Worm (Caenorhabditis elegans) whole organism, L4 larva: ENCODE results near the gene cab-1.

ENCODE experiments used
- F26F4.8 ChIP-seq: fragments of 200-800 bp; sonication (Bioruptor generic); conservative IDR thresholded peaks from 2 replicates; pipeline ENCODE4 v1.3.6; 2022; ENCODE audit warnings: missing genetic modification characterization, missing compliant biosample characterization
- T26A8.4 ChIP-seq: fragments of 200-800 bp; sonication (Bioruptor generic); IDR thresholded peaks from 2 replicates; pipeline ENCODE4 v1.3.6; 2022; ENCODE audit warnings: missing genetic modification characterization, missing compliant biosample characterization
- Y48G9A.11 ChIP-seq: fragments of 200-800 bp; sonication (Bioruptor generic); IDR thresholded peaks from 2 replicates; pipeline ENCODE4 v1.3.6; 2022; ENCODE audit warnings: missing genetic modification reagents, missing genetic modification characterization, missing compliant biosample characterization
- ZK337.2 ChIP-seq: fragments of 200-800 bp; sonication (Bioruptor generic); IDR thresholded peaks from 2 replicates; pipeline ENCODE4 v1.3.6; 2022; ENCODE audit warnings: missing genetic modification reagents, missing genetic modification characterization, missing compliant biosample characterization
- ZK546.5 ChIP-seq, 2 experiments: sonication (generic microtip); optimal IDR thresholded peaks; 2 replicates each; lab custom pipeline; 2017; ENCODE audit warnings: missing biosample characterization in 2 of 2, missing genetic modification characterization in 2 of 2
- aly-2 ChIP-seq: sonication (generic microtip); optimal IDR thresholded peaks from 2 replicates; lab custom pipeline; 2018; ENCODE audit warnings: missing biosample characterization, missing genetic modification characterization
- attf-4 ChIP-seq: sonication (generic microtip); optimal IDR thresholded peaks from 3 replicates; lab custom pipeline; 2017; ENCODE audit warnings: missing biosample characterization, missing genetic modification characterization
- ceh-20 ChIP-seq: fragments of 200-800 bp; sonication (Bioruptor generic); IDR thresholded peaks from 2 replicates; pipeline ENCODE4 v1.3.6; 2022; ENCODE audit warnings: missing genetic modification reagents, missing genetic modification characterization, missing compliant biosample characterization
- ceh-82 ChIP-seq: sonication (generic microtip); optimal IDR thresholded peaks from 2 replicates; lab custom pipeline; 2017; ENCODE audit warnings: missing biosample characterization, missing genetic modification characterization
- ces-1 ChIP-seq: fragments of 150-350 bp; sonication (generic microtip); optimal IDR thresholded peaks from 4 replicates; lab custom pipeline; 2014; ENCODE audit warnings: missing biosample characterization, missing genetic modification reagents, missing genetic modification characterization
- cey-2 ChIP-seq: sonication (generic microtip); optimal IDR thresholded peaks from 3 replicates; lab custom pipeline; 2017; ENCODE audit warnings: missing genetic modification characterization, mild to moderate bottlenecking, missing compliant biosample characterization, antibody characterized with exemption, borderline replicate concordance; ENCODE audit not compliant: insufficient read depth
- daf-16 ChIP-seq, 3 experiments: sonication (generic microtip); optimal IDR thresholded peaks; 2 replicates each; lab custom pipeline; 2016 to 2017; ENCODE audit warnings: missing genetic modification characterization in 3 of 3, missing genetic modification reagents in 3 of 3, mild to moderate bottlenecking in 2 of 3, missing compliant biosample characterization in 2 of 3, missing biosample characterization in 1 of 3, moderate library complexity in 1 of 3
- dmd-8 ChIP-seq: fragments of 200-800 bp; sonication (Bioruptor generic); IDR thresholded peaks from 2 replicates; pipeline ENCODE4 v1.3.6; 2022; ENCODE audit warnings: missing genetic modification characterization, missing compliant biosample characterization
- dve-1 ChIP-seq: sonication (generic microtip); optimal IDR thresholded peaks from 2 replicates; lab custom pipeline; 2017; ENCODE audit warnings: antibody characterized with exemption, mild to moderate bottlenecking, missing genetic modification characterization, missing compliant biosample characterization; ENCODE audit not compliant: insufficient read depth
- egl-43 ChIP-seq: fragments of 200-800 bp; sonication (Bioruptor generic); IDR thresholded peaks from 2 replicates; pipeline ENCODE4 v1.3.6; 2022; ENCODE audit warnings: missing genetic modification reagents, missing genetic modification characterization, missing compliant biosample characterization
- hlh-11 ChIP-seq: fragments of 200-800 bp; sonication (Bioruptor generic); optimal IDR thresholded peaks from 2 replicates; lab custom pipeline; 2018; ENCODE audit warnings: mild to moderate bottlenecking, missing genetic modification characterization, missing compliant biosample characterization
- jun-1 ChIP-seq: fragments of 150-350 bp; optimal IDR thresholded peaks from 2 replicates; lab custom pipeline; 2014; ENCODE audit warnings: missing biosample characterization, missing genetic modification reagents, missing genetic modification characterization
- lim-7 ChIP-seq: fragments of 200-800 bp; sonication (Bioruptor generic); IDR thresholded peaks from 2 replicates; pipeline ENCODE4 v1.3.6; 2022; ENCODE audit warnings: missing genetic modification characterization, missing compliant biosample characterization
- lin-1 ChIP-seq: fragments of 200-800 bp; sonication (Bioruptor generic); IDR thresholded peaks from 2 replicates; pipeline ENCODE4 v1.3.6; 2022; ENCODE audit warnings: missing genetic modification reagents, missing genetic modification characterization, missing compliant biosample characterization
- lin-15B ChIP-seq: fragments of 150-350 bp; sonication (generic microtip); optimal IDR thresholded peaks from 3 replicates; lab custom pipeline; 2014; ENCODE audit warnings: missing biosample characterization, missing genetic modification characterization
- lir-3 ChIP-seq: sonication (generic microtip); optimal IDR thresholded peaks from 2 replicates; lab custom pipeline; 2016; ENCODE audit warnings: mild to moderate bottlenecking, missing genetic modification characterization, missing compliant biosample characterization
- lsy-2 ChIP-seq, 2 experiments: fragments of 150-350 bp in 1 of 2; sonication (generic microtip) in 1 of 2; optimal IDR thresholded peaks; 2 replicates each; lab custom pipeline; 2014 to 2017; ENCODE audit warnings: missing biosample characterization in 2 of 2, missing genetic modification characterization in 2 of 2
- madf-5 ChIP-seq, 2 experiments: fragments of 200-800 bp; sonication (Bioruptor generic); IDR thresholded peaks; 2 replicates each; pipeline ENCODE4 v1.3.6; 2022; ENCODE audit warnings: missing compliant biosample characterization in 2 of 2, missing genetic modification characterization in 2 of 2
- mdl-1 ChIP-seq, 2 experiments: fragments of 150-350 bp in 1 of 2; sonication (generic microtip) in 1 of 2; optimal IDR thresholded peaks; 2 replicates each; lab custom pipeline; 2014 to 2017; ENCODE audit warnings: missing biosample characterization in 2 of 2, missing genetic modification characterization in 2 of 2
- mdt-29 ChIP-seq: fragments of 200-800 bp; sonication (Bioruptor generic); IDR thresholded peaks from 2 replicates; pipeline ENCODE4 v1.3.6; 2022; ENCODE audit warnings: missing genetic modification reagents, missing genetic modification characterization, missing compliant biosample characterization
- mep-1 ChIP-seq: fragments of 150-350 bp; sonication (generic microtip); optimal IDR thresholded peaks from 3 replicates; lab custom pipeline; 2014; ENCODE audit warnings: missing biosample characterization, missing genetic modification characterization
- mxl-2 ChIP-seq: fragments of 200-800 bp; sonication (Bioruptor generic); conservative IDR thresholded peaks from 2 replicates; pipeline ENCODE4 v1.3.6; 2022; ENCODE audit warnings: missing genetic modification reagents, missing genetic modification characterization, missing compliant biosample characterization
- mxl-3 ChIP-seq: fragments of 200-800 bp; sonication (Bioruptor generic); optimal IDR thresholded peaks from 2 replicates; lab custom pipeline; 2018; ENCODE audit warnings: mild to moderate bottlenecking, missing genetic modification characterization, missing compliant biosample characterization
- nhr-41 ChIP-seq: fragments of 200-800 bp; sonication (Bioruptor generic); IDR thresholded peaks from 2 replicates; pipeline ENCODE4 v1.3.6; 2022; ENCODE audit warnings: missing genetic modification reagents, missing genetic modification characterization, missing compliant biosample characterization
- nhr-48 ChIP-seq: sonication (generic microtip); optimal IDR thresholded peaks from 2 replicates; lab custom pipeline; 2016; ENCODE audit warnings: mild to moderate bottlenecking, missing genetic modification characterization, missing compliant biosample characterization
- nhr-6 ChIP-seq: fragments of 150-350 bp; optimal IDR thresholded peaks from 2 replicates; lab custom pipeline; 2014; ENCODE audit warnings: missing biosample characterization, missing genetic modification characterization
- pha-4 ChIP-seq, 2 experiments: fragments of 150-350 bp in 1 of 2; fragments of 200-800 bp in 1 of 2; sonication (Bioruptor generic) in 1 of 2; IDR thresholded peaks in 1 of 2; optimal IDR thresholded peaks in 1 of 2; 2 replicates each; pipeline versions ENCODE4 v1.3.6 to Lab custom; 2014 to 2022; ENCODE audit warnings: missing genetic modification characterization in 2 of 2, missing genetic modification reagents in 2 of 2, missing biosample characterization in 1 of 2, missing compliant biosample characterization in 1 of 2
- php-3 ChIP-seq: fragments of 200-800 bp; sonication (Bioruptor generic); IDR thresholded peaks from 2 replicates; pipeline ENCODE4 v1.3.6; 2022; ENCODE audit warnings: missing genetic modification reagents, missing genetic modification characterization, missing compliant biosample characterization
- rbr-2 ChIP-seq: sonication (generic microtip); optimal IDR thresholded peaks from 2 replicates; lab custom pipeline; 2016; ENCODE audit warnings: missing genotype, missing genetic modification characterization, missing compliant biosample characterization
- saeg-2 ChIP-seq: fragments of 200-800 bp; sonication (Bioruptor generic); IDR thresholded peaks from 2 replicates; pipeline ENCODE4 v1.3.6; 2022; ENCODE audit warnings: missing genetic modification reagents, missing genetic modification characterization, missing compliant biosample characterization
- set-16 ChIP-seq: fragments of 200-800 bp; sonication (Bioruptor generic); IDR thresholded peaks from 2 replicates; pipeline ENCODE4 v1.3.6; 2022; ENCODE audit warnings: missing genetic modification reagents, missing genetic modification characterization, missing compliant biosample characterization
- spr-3 ChIP-seq: fragments of 200-800 bp; sonication (Bioruptor generic); optimal IDR thresholded peaks from 2 replicates; lab custom pipeline; 2018; ENCODE audit warnings: mild to moderate bottlenecking, missing genetic modification characterization, missing compliant biosample characterization
- tra-1 ChIP-seq: fragments of 200-800 bp; sonication (Bioruptor generic); IDR thresholded peaks from 2 replicates; pipeline ENCODE4 v1.3.6; 2022; ENCODE audit warnings: missing genetic modification reagents, missing genetic modification characterization, missing compliant biosample characterization
- zag-1 ChIP-seq: fragments of 150-350 bp; optimal IDR thresholded peaks from 2 replicates; lab custom pipeline; 2014; ENCODE audit warnings: missing biosample characterization, missing genetic modification characterization
- zip-11 ChIP-seq: fragments of 200-800 bp; sonication (Bioruptor generic); IDR thresholded peaks from 2 replicates; pipeline ENCODE4 v1.3.6; 2022; ENCODE audit warnings: missing genetic modification characterization, missing compliant biosample characterization
- zip-2 ChIP-seq: fragments of 150-350 bp; optimal IDR thresholded peaks from 2 replicates; lab custom pipeline; 2014; ENCODE audit warnings: missing biosample characterization, missing genetic modification characterization

The cab-1 gene

ce11 chrX:12230357-12230756 is 17.7 kb upstream of the cab-1 start (continued):
- TF ChIP-seq ZK337.2 (GFP tag; lab: Robert Waterston, UW) (no peak), F26F4.8 (GFP tag; lab: Robert Waterston, UW) (no peak), mxl-3 (no peak), mdt-29 (no peak), attf-4 (tag; lab: Kevin White, UChicago) (no peak), lin-15B (tag; lab: Kevin White, UChicago) (no peak), rbr-2 (tag; lab: Kevin White, UChicago) (no peak), mdl-1 (tag; optimal IDR thresholded peaks at IDR 0.05; lab: Kevin White, UChicago) (no peak), lsy-2 (tag; optimal IDR thresholded peaks at IDR 0.05; lab: Kevin White, UChicago) (no peak), zip-11 (GFP tag; lab: Robert Waterston, UW) (no peak), aly-2 (tag; lab: Kevin White, UChicago) (no peak), zag-1 (tag; lab: Kevin White, UChicago) (no peak), cey-2 (tag; lab: Kevin White, UChicago) (no peak), lim-7 (GFP tag; lab: Robert Waterston, UW) (no peak), nhr-6 (tag; lab: Kevin White, UChicago) (no peak), spr-3 (no peak), jun-1 (tag; lab: Kevin White, UChicago) (no peak), nhr-48 (tag; lab: Kevin White, UChicago) (peak; percentile 29), egl-43 (GFP tag; lab: Robert Waterston, UW) (no peak), dmd-8 (GFP tag; lab: Robert Waterston, UW) (no peak), saeg-2 (GFP tag; lab: Robert Waterston, UW) (no peak), madf-5 (GFP tag; IDR thresholded peaks at IDR 0.05; lab: Robert Waterston, UW) (no peak), ceh-20 (GFP tag; lab: Robert Waterston, UW) (no peak; the same call in none of the 2 replicates), hlh-11 (tag; lab: Kevin White, UChicago) (peak; percentile 72), dve-1 (peak; percentile 71), ceh-82 (tag; lab: Kevin White, UChicago) (no peak), T26A8.4 (GFP tag; lab: Robert Waterston, UW) (no peak), ZK546.5 (tag; optimal IDR thresholded peaks at IDR 0.05; lab: Kevin White, UChicago) (no peak), php-3 (peak; percentile 90), nhr-41 (GFP tag; lab: Robert Waterston, UW) (no peak), lir-3 (no peak), ces-1 (GFP tag; lab: Kevin White, UChicago) (no peak), set-16 (no peak), tra-1 (GFP tag; lab: Robert Waterston, UW) (no peak), pha-4 (GFP tag; IDR thresholded peaks at IDR 0.05; lab: Robert Waterston, UW) (no peak), pha-4 (tag; optimal IDR thresholded peaks at IDR 0.05; lab: Kevin White, UChicago) (no peak)

ce11 chrX:12229651-12230050 is 16.9 kb upstream of the cab-1 start, which contains the start of gene cest-7:
cest-7 (plus strand) TSS chrX:12229951.
- no peak for TF ChIP-seq daf-16 (GFP tag; optimal IDR thresholded peaks at IDR 0.05; lab: Kevin White, UChicago)
- peak; percentile 82 for TF ChIP-seq daf-16 (tag; optimal IDR thresholded peaks at IDR 0.05; lab: Kevin White, UChicago)
- no peak for TF ChIP-seq tra-1 (GFP tag; lab: Robert Waterston, UW)
- TF ChIP-seq mxl-2 (GFP tag; lab: Robert Waterston, UW) = no peak

ce11 chrX:12227130-12227529 is 14.4 kb upstream of the cab-1 start:
- TF ChIP-seq mdl-1 (tag; optimal IDR thresholded peaks at IDR 0.05; lab: Kevin White, UChicago) (no peak), mep-1 (no peak), Y48G9A.11 (GFP tag; lab: Robert Waterston, UW) (no peak), php-3 (no peak), lin-15B (tag; lab: Kevin White, UChicago) (no peak), hlh-11 (tag; lab: Kevin White, UChicago) (no peak), lsy-2 (tag; optimal IDR thresholded peaks at IDR 0.05; lab: Kevin White, UChicago) (no peak), lin-1 (GFP tag; lab: Robert Waterston, UW) (no peak), zip-2 (tag; lab: Kevin White, UChicago) (no peak), nhr-6 (tag; lab: Kevin White, UChicago) (no peak), lim-7 (GFP tag; lab: Robert Waterston, UW) (no peak)
